Worm (Caenorhabditis elegans): Measurements from ENCODE around the gene algn-8.

The algn-8 gene

ce11 chrII:9874508-9875229, 11.6 kb downstream of the algn-8 start, which contains the start of the genes chil-2 and ctsa-3.2:
chil-2 (minus strand) TSS chrII:9874608.
ctsa-3.2 (plus strand) TSS chrII:9875179.
- TF ChIP-seq ceh-30 (tag; optimal IDR thresholded peaks at IDR 0.05) (no peak), hlh-30 (tag; optimal IDR thresholded peaks at IDR 0.05; ENCODE audit: insufficient read depth) (no peak), lin-11 (tag; optimal IDR thresholded peaks at IDR 0.05) (no peak), C38D4.7 (GFP tag; optimal IDR thresholded peaks at IDR 0.05) (no peak), ceh-45 (GFP tag; IDR thresholded peaks at IDR 0.05) (no peak), sox-4 (tag; optimal IDR thresholded peaks at IDR 0.05) (no peak), K09A11.1 (tag; optimal IDR thresholded peaks at IDR 0.05; ENCODE audit: insufficient read depth) (no peak), C08G9.2 (tag; optimal IDR thresholded peaks at IDR 0.05) (no peak), sdc-2 (tag; optimal IDR thresholded peaks at IDR 0.05) (no peak), ttx-3 (tag; optimal IDR thresholded peaks at IDR 0.05) (no peak), elt-4 (tag; optimal IDR thresholded peaks at IDR 0.05) (no peak), lim-6 (tag; optimal IDR thresholded peaks at IDR 0.05) (no peak), pros-1 (tag; optimal IDR thresholded peaks at IDR 0.05) (no peak), K02D7.2 (tag; optimal IDR thresholded peaks at IDR 0.05) (no peak), tbx-7 (tag; optimal IDR thresholded peaks at IDR 0.05) (no peak)

DNA sequence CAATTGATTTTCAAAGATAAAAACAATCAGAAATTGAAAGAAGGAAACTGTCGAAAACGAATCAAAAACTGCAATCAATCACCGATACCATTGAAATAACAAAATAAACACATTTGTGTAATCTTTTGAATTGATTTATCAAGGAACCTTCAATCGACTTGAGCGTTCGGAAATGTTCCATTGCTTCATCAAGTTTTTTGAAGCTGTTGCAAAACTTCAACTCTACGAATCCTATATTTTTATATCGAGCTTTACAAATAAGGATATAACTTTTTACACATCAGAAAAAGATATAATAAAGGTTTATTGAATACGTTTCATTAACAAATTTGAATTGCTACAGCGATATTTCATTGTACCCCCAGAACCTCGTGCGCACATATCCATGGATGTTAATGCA, 13.3 kb downstream of the algn-8 start, which contains the start of gene chil-8:
TSS of gene chil-8 (minus strand) at position 101 of the 400 bp plus-strand sequence.
- TF ChIP-seq T23F11.4 (GFP tag; optimal IDR thresholded peaks at IDR 0.05) (no peak), Y22D7AL.16 (tag; optimal IDR thresholded peaks at IDR 0.05) (no peak), ceh-18 (tag; optimal IDR thresholded peaks at IDR 0.05) (no peak), pha-4 (tag; optimal IDR thresholded peaks at IDR 0.05) (no peak), lim-6 (tag; optimal IDR thresholded peaks at IDR 0.05) (no peak), dmd-4 (tag; optimal IDR thresholded peaks at IDR 0.05; ENCODE audit: borderline replicate concordance) (no peak), ceh-2 (tag; optimal IDR thresholded peaks at IDR 0.05) (no peak), tbx-2 (tag; optimal IDR thresholded peaks at IDR 0.05) (no peak), sox-2 (GFP tag; IDR thresholded peaks at IDR 0.05) (no peak), elt-4 (tag; optimal IDR thresholded peaks at IDR 0.05) (no peak), gmeb-2 (tag; optimal IDR thresholded peaks at IDR 0.05) (no peak)

- TF ChIP-seq unc-3 (GFP tag; conservative IDR thresholded peaks at IDR 0.05) (no peak), unc-3 (tag; optimal IDR thresholded peaks at IDR 0.05) (no peak), ets-4 (tag; optimal IDR thresholded peaks at IDR 0.05) (no peak), ceh-19 (GFP tag; optimal IDR thresholded peaks at IDR 0.05) (no peak), pha-2 (tag; optimal IDR thresholded peaks at IDR 0.05) (no peak), elt-2 (tag; optimal IDR thresholded peaks at IDR 0.05) (no peak), che-1 (tag; optimal IDR thresholded peaks at IDR 0.05) (no peak), npax-4 (tag; optimal IDR thresholded peaks at IDR 0.05) (no peak), mec-3 (tag; optimal IDR thresholded peaks at IDR 0.05; ENCODE audit: borderline replicate concordance) (no peak), Y22D7AL.16 (tag; optimal IDR thresholded peaks at IDR 0.05) (no peak), ceh-34 (tag; optimal IDR thresholded peaks at IDR 0.05) (no peak), ceh-31 (tag; optimal IDR thresholded peaks at IDR 0.05) (no peak), zip-5 (tag; optimal IDR thresholded peaks at IDR 0.05) (no peak), lim-6 (tag; optimal IDR thresholded peaks at IDR 0.05) (no peak), pha-4 (tag; optimal IDR thresholded peaks at IDR 0.05) (no peak), unc-42 (tag; optimal IDR thresholded peaks at IDR 0.05) (no peak)
Observed at ce11 chrII:9871061-9871460, 15.2 kb downstream of the algn-8 start, which contains the start of gene chil-7. chil-7 (minus strand) TSS chrII:9871172.

All from whole organism, late embryonic.